Fruit fly (Drosophila melanogaster) whole organism, embryonic: Measurements from ENCODE around the gene CG7183.
A peak's percentile ranks its signal among the peaks of the same experiment; 100 is the strongest.

Experiments used
- Atf6 ChIP-seq: fragments of 200-800 bp; sonication (Bioruptor generic); IDR thresholded peaks from 2 replicates; pipeline ENCODE4 v1.3.6; 2022; ENCODE audit warnings: missing biosample characterization, missing genetic modification characterization
- CG11093 ChIP-seq: fragments of 200-800 bp; sonication (Bioruptor generic); IDR thresholded peaks from 3 replicates; pipeline ENCODE4 v1.3.6; 2022; ENCODE audit warnings: missing biosample characterization, missing genetic modification characterization
- CG11247 ChIP-seq: fragments of 200-800 bp; sonication (Bioruptor generic); IDR thresholded peaks from 2 replicates; pipeline ENCODE4 v1.3.6; 2022; ENCODE audit warnings: missing biosample characterization, missing genetic modification characterization
- CG12155 ChIP-seq: fragments of 200-800 bp; sonication (Bioruptor generic); optimal IDR thresholded peaks from 3 replicates; lab custom pipeline; 2016; ENCODE audit warnings: missing biosample characterization, missing genetic modification characterization
- CG15479 ChIP-seq: fragments of 200-800 bp; sonication (Bioruptor generic); optimal IDR thresholded peaks from 3 replicates; lab custom pipeline; 2019; ENCODE audit warnings: missing biosample characterization, mild to moderate bottlenecking, missing genetic modification characterization, moderate library complexity
- CG1603 ChIP-seq: fragments of 200-800 bp; sonication (Bioruptor generic); optimal IDR thresholded peaks from 2 replicates; lab custom pipeline; 2019; ENCODE audit warnings: missing biosample characterization, mild to moderate bottlenecking, missing genetic modification characterization, moderate library complexity
- CG1832 ChIP-seq: fragments of 200-800 bp; sonication (Bioruptor generic); optimal IDR thresholded peaks from 2 replicates; lab custom pipeline; 2017; ENCODE audit warnings: missing biosample characterization, mild to moderate bottlenecking, missing genetic modification characterization, inconsistent platforms
- CG18764 ChIP-seq: fragments of 200-800 bp; sonication (Bioruptor generic); optimal IDR thresholded peaks from 3 replicates; lab custom pipeline; 2016; ENCODE audit warnings: missing biosample characterization, missing genetic modification characterization
- CG2889 ChIP-seq: fragments of 200-800 bp; sonication (Bioruptor generic); IDR thresholded peaks from 3 replicates; pipeline ENCODE4 v1.3.6; 2022; ENCODE audit warnings: missing biosample characterization, missing genetic modification characterization
- CG31365 ChIP-seq: fragments of 200-800 bp; sonication (Bioruptor generic); optimal IDR thresholded peaks from 2 replicates; lab custom pipeline; 2018; ENCODE audit warnings: missing biosample characterization, mild to moderate bottlenecking, missing genetic modification characterization
- CG4360 ChIP-seq: fragments of 200-800 bp; sonication (Bioruptor generic); IDR thresholded peaks from 2 replicates; pipeline ENCODE4 v1.3.6; 2022; ENCODE audit warnings: missing biosample characterization, missing genetic modification characterization
- CG4617 ChIP-seq: fragments of 200-800 bp; sonication (Bioruptor generic); optimal IDR thresholded peaks from 3 replicates; lab custom pipeline; 2016; ENCODE audit warnings: missing biosample characterization, missing genetic modification characterization, borderline replicate concordance
- CG5180 ChIP-seq: fragments of 200-800 bp; sonication (Bioruptor generic); optimal IDR thresholded peaks from 3 replicates; lab custom pipeline; 2017; ENCODE audit warnings: missing biosample characterization, missing genetic modification characterization, mild to moderate bottlenecking, moderate library complexity, missing genetic modification reagents
- CG6813 ChIP-seq: fragments of 200-800 bp; sonication (Bioruptor generic); optimal IDR thresholded peaks from 2 replicates; lab custom pipeline; 2017; ENCODE audit warnings: missing biosample characterization, missing genetic modification characterization, mild to moderate bottlenecking, moderate library complexity, missing genetic modification reagents
- CG7372 ChIP-seq: fragments of 200-800 bp; sonication (Bioruptor generic); IDR thresholded peaks from 2 replicates; pipeline ENCODE4 v1.3.6; 2022; ENCODE audit warnings: missing biosample characterization, missing genetic modification characterization
- CG7963 ChIP-seq: fragments of 200-800 bp; sonication (Bioruptor generic); IDR thresholded peaks from 3 replicates; pipeline ENCODE4 v1.3.6; 2022; ENCODE audit warnings: missing biosample characterization, missing genetic modification characterization; ENCODE audit not compliant: partially characterized antibody
- CG8359 ChIP-seq: fragments of 200-800 bp; sonication (Bioruptor generic); optimal IDR thresholded peaks from 2 replicates; lab custom pipeline; 2017; ENCODE audit warnings: missing biosample characterization, mild to moderate bottlenecking, missing genetic modification characterization, borderline replicate concordance
- D ChIP-seq, 2 experiments: fragments of 200-800 bp in 1 of 2; fragments of >200 bp in 1 of 2; sonication (Bioruptor generic) in 1 of 2; optimal IDR thresholded peaks; 2 replicates in 1 of 2; 3 replicates in 1 of 2; lab custom pipeline; 2017; ENCODE audit warnings: mild to moderate bottlenecking in 1 of 2, missing biosample characterization in 1 of 2, missing genetic modification characterization in 1 of 2, missing genetic modification reagents in 1 of 2
- D19A ChIP-seq: fragments of 200-800 bp; optimal IDR thresholded peaks from 3 replicates; lab custom pipeline; 2019; ENCODE audit warnings: missing biosample characterization, mild to moderate bottlenecking, missing genetic modification characterization, moderate library complexity
- Dll ChIP-seq: fragments of 200-800 bp; sonication (Bioruptor generic); IDR thresholded peaks from 4 replicates; pipeline ENCODE4 v1.3.6; 2022; ENCODE audit warnings: missing biosample characterization, missing genetic modification characterization; ENCODE audit not compliant: partially characterized antibody
- Doc2 ChIP-seq: fragments of 200-800 bp; sonication (Bioruptor generic); IDR thresholded peaks from 2 replicates; pipeline ENCODE4 v1.3.6; 2022; ENCODE audit warnings: missing biosample characterization, missing genetic modification characterization
- E2f2 ChIP-seq: fragments of 200-800 bp; sonication (Bioruptor generic); IDR thresholded peaks from 2 replicates; pipeline ENCODE4 v1.3.6; 2022; ENCODE audit warnings: missing biosample characterization, missing genetic modification characterization
- Eip74EF ChIP-seq, 2 experiments: fragments of 200-800 bp in 1 of 2; fragments of >200 bp in 1 of 2; sonication (Bioruptor generic) in 1 of 2; optimal IDR thresholded peaks; 2 replicates each; lab custom pipeline; 2017 to 2019; ENCODE audit warnings: missing biosample characterization in 2 of 2, missing genetic modification characterization in 2 of 2, mild to moderate bottlenecking in 1 of 2, moderate library complexity in 1 of 2
- Gug ChIP-seq: fragments of 200-800 bp; sonication (Bioruptor generic); IDR thresholded peaks from 4 replicates; pipeline ENCODE4 v1.3.6; 2022; ENCODE audit warnings: missing biosample characterization, missing genetic modification characterization
- Hey ChIP-seq: fragments of 200-800 bp; sonication (Bioruptor generic); optimal IDR thresholded peaks from 3 replicates; lab custom pipeline; 2018; ENCODE audit warnings: missing biosample characterization, mild to moderate bottlenecking, missing genetic modification characterization
- Hr51 ChIP-seq, 2 experiments: fragments of 200-800 bp; sonication (Bioruptor generic); optimal IDR thresholded peaks; 2 replicates in 1 of 2; 3 replicates in 1 of 2; lab custom pipeline; 2016 to 2018; ENCODE audit warnings: missing biosample characterization in 2 of 2, missing genetic modification characterization in 2 of 2, mild to moderate bottlenecking in 1 of 2, moderate library complexity in 1 of 2
- Hsf ChIP-seq: fragments of 200-800 bp; sonication (Bioruptor generic); optimal IDR thresholded peaks from 3 replicates; lab custom pipeline; 2016; ENCODE audit warnings: missing biosample characterization, missing genetic modification characterization
- Opbp ChIP-seq: fragments of 200-800 bp; sonication (Bioruptor generic); IDR thresholded peaks from 3 replicates; pipeline ENCODE4 v1.3.6; 2022; ENCODE audit warnings: missing biosample characterization, missing genetic modification characterization; ENCODE audit not compliant: partially characterized antibody
- Side ChIP-seq: fragments of 200-800 bp; sonication (Bioruptor generic); optimal IDR thresholded peaks from 2 replicates; lab custom pipeline; 2016; ENCODE audit warnings: missing biosample characterization, missing genetic modification characterization
- aop ChIP-seq: fragments of 200-800 bp; sonication (Bioruptor generic); IDR thresholded peaks from 2 replicates; pipeline ENCODE4 v1.3.6; 2022; ENCODE audit warnings: missing biosample characterization, missing genetic modification characterization
- br ChIP-seq: fragments of >200 bp; optimal IDR thresholded peaks from 2 replicates; lab custom pipeline; 2017
- eve ChIP-seq, 2 experiments: fragments of >200 bp; optimal IDR thresholded peaks; 2 replicates each; lab custom pipeline; 2017; ENCODE audit warnings: missing biosample characterization in 2 of 2, missing genetic modification characterization in 2 of 2
- exex ChIP-seq: fragments of 200-800 bp; sonication (Bioruptor generic); optimal IDR thresholded peaks from 4 replicates; lab custom pipeline; 2018; ENCODE audit warnings: missing biosample characterization, mild to moderate bottlenecking, missing genetic modification characterization, moderate library complexity
- fd102C ChIP-seq: fragments of 200-800 bp; sonication (Bioruptor generic); optimal IDR thresholded peaks from 2 replicates; lab custom pipeline; 2018; ENCODE audit warnings: missing biosample characterization, mild to moderate bottlenecking, missing genetic modification characterization, moderate library complexity
- gfzf ChIP-seq: fragments of 200-800 bp; sonication (Bioruptor generic); optimal IDR thresholded peaks from 2 replicates; lab custom pipeline; 2016; ENCODE audit warnings: missing biosample characterization, mild to moderate bottlenecking, missing genetic modification characterization, moderate library complexity
- insv ChIP-seq, 2 experiments: fragments of 200-800 bp; sonication (Bioruptor generic); optimal IDR thresholded peaks; 3 replicates each; lab custom pipeline; 2016 to 2018; ENCODE audit warnings: missing biosample characterization in 2 of 2, missing genetic modification characterization in 2 of 2
- lov ChIP-seq, 2 experiments: fragments of 200-800 bp in 1 of 2; fragments of >200 bp in 1 of 2; sonication (Bioruptor generic) in 1 of 2; IDR thresholded peaks in 1 of 2; optimal IDR thresholded peaks in 1 of 2; 2 replicates in 1 of 2; 3 replicates in 1 of 2; pipeline versions ENCODE4 v1.3.6 to Lab custom; 2017 to 2022; ENCODE audit warnings: missing biosample characterization in 1 of 2, missing genetic modification characterization in 1 of 2
- odd ChIP-seq: fragments of 200-800 bp; sonication (Bioruptor generic); optimal IDR thresholded peaks from 2 replicates; lab custom pipeline; 2017; ENCODE audit warnings: missing biosample characterization, mild to moderate bottlenecking, missing genetic modification characterization
- phol ChIP-seq: fragments of 200-800 bp; sonication (Bioruptor generic); optimal IDR thresholded peaks from 3 replicates; lab custom pipeline; 2018; ENCODE audit warnings: missing biosample characterization, mild to moderate bottlenecking, missing genetic modification characterization, moderate library complexity
- ranshi ChIP-seq: fragments of 200-800 bp; sonication (Bioruptor generic); IDR thresholded peaks from 2 replicates; pipeline ENCODE4 v1.3.6; 2022; ENCODE audit warnings: missing biosample characterization, missing genetic modification characterization
- rib ChIP-seq: fragments of 200-800 bp; sonication (Bioruptor generic); IDR thresholded peaks from 2 replicates; pipeline ENCODE4 v1.3.6; 2022; ENCODE audit warnings: missing biosample characterization, missing genetic modification characterization
- schlank ChIP-seq: fragments of 200-800 bp; sonication (Bioruptor generic); optimal IDR thresholded peaks from 2 replicates; lab custom pipeline; 2018; ENCODE audit warnings: missing biosample characterization, mild to moderate bottlenecking, missing genetic modification characterization
- slp2 ChIP-seq: fragments of 200-800 bp; sonication (Bioruptor generic); optimal IDR thresholded peaks from 2 replicates; lab custom pipeline; 2016; ENCODE audit warnings: missing biosample characterization, missing genetic modification characterization
- sna ChIP-seq: fragments of 200-800 bp; sonication (Bioruptor generic); IDR thresholded peaks from 2 replicates; pipeline ENCODE4 v1.3.6; 2022; ENCODE audit warnings: missing biosample characterization, missing genetic modification characterization; ENCODE audit not compliant: partially characterized antibody
- tin ChIP-seq: fragments of 200-800 bp; sonication (Bioruptor generic); optimal IDR thresholded peaks from 3 replicates; lab custom pipeline; 2016; ENCODE audit warnings: missing biosample characterization, missing genetic modification characterization
- ttk ChIP-seq: fragments of 200-800 bp; sonication (Bioruptor generic); IDR thresholded peaks from 2 replicates; pipeline ENCODE4 v2.1.2; 2022; ENCODE audit warnings: missing biosample characterization, missing genetic modification characterization
- twi ChIP-seq: fragments of 200-800 bp; optimal IDR thresholded peaks from 2 replicates; lab custom pipeline; 2019; ENCODE audit warnings: missing biosample characterization, mild to moderate bottlenecking, missing genetic modification characterization, moderate library complexity
- wdn ChIP-seq: fragments of 200-800 bp; sonication (Bioruptor generic); IDR thresholded peaks from 2 replicates; pipeline ENCODE4 v1.3.6; 2022; ENCODE audit warnings: missing biosample characterization, missing genetic modification characterization
- zf30C ChIP-seq: fragments of 200-800 bp; sonication (Bioruptor generic); optimal IDR thresholded peaks from 3 replicates; lab custom pipeline; 2018; ENCODE audit warnings: missing biosample characterization, mild to moderate bottlenecking, missing genetic modification characterization

The CG7183 gene

DNA sequence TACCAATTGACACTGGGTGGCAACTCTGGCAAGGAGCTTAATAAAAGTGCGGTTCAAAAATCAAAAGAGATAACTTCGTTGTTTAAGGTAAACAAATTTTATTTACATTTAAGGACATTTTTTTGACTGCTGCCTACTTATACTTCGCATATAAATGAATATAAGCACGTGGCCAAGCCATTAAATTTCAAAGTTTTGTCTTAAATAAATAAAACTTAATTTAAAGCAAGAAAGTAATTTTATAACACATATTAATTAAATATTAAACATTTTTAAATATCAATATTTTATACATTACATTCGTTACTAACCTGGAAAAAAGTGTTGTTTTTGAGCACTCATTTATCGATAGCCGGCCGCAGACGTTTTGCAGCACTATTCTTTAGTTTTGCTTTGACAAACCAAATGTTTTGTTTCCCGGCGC, 31.8 kb downstream of the CG7183 start, which contains the start of the genes CG12321 and MED17 (continued):
- TF ChIP-seq D19A: peak; percentile 76
- no peak for TF ChIP-seq CG5180 (GFP tag; lab: Kevin White, UChicago)
- peak in 1 of 2 experiments; percentile 57 for TF ChIP-seq insv (GFP tag; optimal IDR thresholded peaks at IDR 0.05; lab: Kevin White, UChicago)
- no peak for TF ChIP-seq lov (optimal IDR thresholded peaks at IDR 0.05; lab: Kevin White, UChicago)
- peak; percentile 74; the same call in 1 of the 3 replicates for TF ChIP-seq lov (GFP tag; IDR thresholded peaks at IDR 0.05; lab: Robert Waterston, UW)
- peak; percentile 54 for TF ChIP-seq rib (GFP tag; lab: Robert Waterston, UW)
- TF ChIP-seq Eip74EF (GFP tag; optimal IDR thresholded peaks at IDR 0.05; lab: Kevin White, UChicago): peak in 1 of 2 experiments; percentile 76
- peak; percentile 4 for TF ChIP-seq Side (GFP tag; lab: Kevin White, UChicago)
- peak; percentile 88 for TF ChIP-seq ranshi (GFP tag; lab: Robert Waterston, UW)
- no peak for TF ChIP-seq Hey
- TF ChIP-seq aop (GFP tag; lab: Robert Waterston, UW): no peak
- no peak for TF ChIP-seq CG1603 (tag; lab: Kevin White, UChicago)
- peak; percentile 80 for TF ChIP-seq CG11093
- 0 out of 4 replicates have a peak, but pooled peaks have one; percentile 45 for TF ChIP-seq Dll (GFP tag; lab: Robert Waterston, UW)
- no peak for TF ChIP-seq CG31365 (tag; lab: Kevin White, UChicago)
- TF ChIP-seq Hsf (GFP tag; lab: Kevin White, UChicago): peak; percentile 79
- TF ChIP-seq slp2 (GFP tag; lab: Kevin White, UChicago): no peak
- TF ChIP-seq CG15479 (GFP tag; lab: Kevin White, UChicago): no peak
- peak; percentile 92 for TF ChIP-seq CG11247 (GFP tag; lab: Robert Waterston, UW)
- peak; percentile 78 for TF ChIP-seq ttk (GFP tag; lab: Robert Waterston, UW)
- TF ChIP-seq Atf6 (GFP tag; lab: Robert Waterston, UW): peak; percentile 82
- no peak for TF ChIP-seq D (optimal IDR thresholded peaks at IDR 0.05; lab: Kevin White, UChicago)
- TF ChIP-seq D (GFP tag; optimal IDR thresholded peaks at IDR 0.05; lab: Kevin White, UChicago): peak; percentile 85
- TF ChIP-seq gfzf (GFP tag; lab: Kevin White, UChicago): no peak
- TF ChIP-seq CG4617 (GFP tag; lab: Kevin White, UChicago): peak; percentile 83
- no peak for TF ChIP-seq CG1832
- TF ChIP-seq Gug (GFP tag; lab: Robert Waterston, UW): peak; percentile 80
- peak; percentile 92 for TF ChIP-seq tin (GFP tag; lab: Kevin White, UChicago)
- TF ChIP-seq eve (GFP tag; optimal IDR thresholded peaks at IDR 0.05; lab: Kevin White, UChicago): no peak
- peak; percentile 26 for TF ChIP-seq schlank (tag; lab: Kevin White, UChicago)
- no peak for TF ChIP-seq Opbp (GFP tag; lab: Robert Waterston, UW)
- TF ChIP-seq zf30C (GFP tag; lab: Kevin White, UChicago): no peak
- peak; percentile 61 for TF ChIP-seq exex (tag; lab: Kevin White, UChicago)
- TF ChIP-seq CG4360 (GFP tag; lab: Robert Waterston, UW): no peak
- no peak for TF ChIP-seq sna (GFP tag; lab: Robert Waterston, UW)
- peak; percentile 46 for TF ChIP-seq CG8359
- 0 out of 2 replicates have a peak, but pooled peaks have one; percentile 57 for TF ChIP-seq Doc2
- peak; percentile 73 for TF ChIP-seq E2f2 (GFP tag; lab: Robert Waterston, UW)
- no peak for TF ChIP-seq br
- peak; percentile 94 for TF ChIP-seq phol (tag; lab: Kevin White, UChicago)
- peak; percentile 58 for TF ChIP-seq odd (GFP tag; lab: Kevin White, UChicago)
- TF ChIP-seq Hr51 (GFP tag; optimal IDR thresholded peaks at IDR 0.05; lab: Kevin White, UChicago): peak; percentile 74 to 91
- peak; percentile 80 for TF ChIP-seq wdn
- peak; percentile 79 for TF ChIP-seq twi (tag; lab: Kevin White, UChicago)
- TF ChIP-seq CG7963 (GFP tag; lab: Robert Waterston, UW): no peak
- peak; percentile 77 for TF ChIP-seq CG2889 (GFP tag; lab: Robert Waterston, UW)
- peak; percentile 87 for TF ChIP-seq CG7372 (GFP tag; lab: Robert Waterston, UW)
- peak; percentile 90 for TF ChIP-seq CG12155 (GFP tag; lab: Kevin White, UChicago)
- TF ChIP-seq CG6813 (GFP tag; lab: Kevin White, UChicago): peak; percentile 42
- peak; percentile 84 for TF ChIP-seq CG18764 (GFP tag; lab: Kevin White, UChicago)
- no peak for TF ChIP-seq fd102C
